Fruit fly (Drosophila melanogaster): ENCODE data around the gene TwdlH.
A peak's percentile ranks its signal among the peaks of the same experiment; 100 is the strongest.

Gene TwdlH

DNA sequence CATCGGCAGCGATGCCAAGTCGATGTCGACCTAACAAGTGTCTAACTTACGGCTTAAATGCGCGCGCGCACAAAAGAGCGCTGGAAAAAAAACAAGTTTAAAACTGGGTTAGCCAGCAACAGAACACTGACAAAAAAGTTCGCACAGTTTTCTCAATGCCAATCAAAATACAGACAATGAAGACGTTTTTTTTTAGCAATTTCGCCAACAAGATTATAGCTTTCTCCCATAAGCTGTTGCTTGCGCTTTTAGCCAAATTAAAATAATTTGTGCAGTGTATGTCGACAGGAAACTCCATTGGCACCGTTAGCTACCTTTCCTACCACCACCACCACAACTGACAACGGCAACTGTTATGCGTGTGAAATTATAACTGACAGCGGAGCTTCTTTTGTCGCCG, 21.1 kb downstream of the TwdlH start (continued):
- TF ChIP-seq ss (GFP tag; optimal IDR thresholded peaks at IDR 0.05) (no peak), CG31627 (GFP tag; optimal IDR thresholded peaks at IDR 0.05) (no peak), Eip75B (GFP tag; optimal IDR thresholded peaks at IDR 0.05) (peak; percentile 14), fd85E (GFP tag; optimal IDR thresholded peaks at IDR 0.05) (no peak), Sox15 (GFP tag; optimal IDR thresholded peaks at IDR 0.05) (no peak), CG7368 (GFP tag; optimal IDR thresholded peaks at IDR 0.05) (no peak), CG16779 (tag; optimal IDR thresholded peaks at IDR 0.05) (no peak), CG3032 (tag; optimal IDR thresholded peaks at IDR 0.05) (no peak)

DNA sequence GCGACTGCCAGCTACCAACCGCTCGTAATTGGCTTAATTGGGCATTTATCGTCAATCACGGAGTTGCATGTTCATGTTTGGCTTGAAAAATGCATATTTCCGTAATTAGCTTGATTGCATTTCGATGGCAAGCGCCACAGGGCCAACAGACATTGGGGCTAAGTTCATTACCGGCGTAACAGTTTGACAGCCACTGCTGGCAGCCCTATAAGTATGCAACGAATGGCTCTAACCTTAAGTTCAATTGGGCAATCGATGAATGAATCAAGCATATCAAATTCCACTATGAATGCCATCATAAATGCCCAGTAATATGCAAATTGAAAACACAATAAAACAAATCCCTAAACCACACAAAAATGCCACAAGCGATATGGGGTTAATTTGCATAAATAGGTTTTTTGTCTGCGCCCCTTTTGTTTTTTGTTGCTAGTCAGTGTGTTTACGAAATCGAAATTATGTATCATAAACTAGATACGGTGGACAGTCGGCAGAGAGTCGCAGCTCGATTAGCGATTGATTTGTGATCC, 21.9 kb downstream of the TwdlH start:
- no peak for TF ChIP-seq pdm3 (GFP tag; optimal IDR thresholded peaks at IDR 0.05)
- no peak for TF ChIP-seq vri (GFP tag; optimal IDR thresholded peaks at IDR 0.05)
- no peak for TF ChIP-seq fkh (GFP tag; optimal IDR thresholded peaks at IDR 0.05)
- TF ChIP-seq Ets21C (GFP tag; optimal IDR thresholded peaks at IDR 0.05), result no peak
- no peak for TF ChIP-seq Blimp-1 (GFP tag; optimal IDR thresholded peaks at IDR 0.05)
- no peak for TF ChIP-seq acj6 (GFP tag; optimal IDR thresholded peaks at IDR 0.05)
- TF ChIP-seq ss (GFP tag; optimal IDR thresholded peaks at IDR 0.05), result no peak
- no peak for TF ChIP-seq CG10669 (GFP tag; optimal IDR thresholded peaks at IDR 0.05)
- no peak for TF ChIP-seq esn (GFP tag; optimal IDR thresholded peaks at IDR 0.05)
- TF ChIP-seq CG4318 (GFP tag; optimal IDR thresholded peaks at IDR 0.05), result no peak
- no peak for TF ChIP-seq CG32006 (GFP tag; optimal IDR thresholded peaks at IDR 0.05)

DNA sequence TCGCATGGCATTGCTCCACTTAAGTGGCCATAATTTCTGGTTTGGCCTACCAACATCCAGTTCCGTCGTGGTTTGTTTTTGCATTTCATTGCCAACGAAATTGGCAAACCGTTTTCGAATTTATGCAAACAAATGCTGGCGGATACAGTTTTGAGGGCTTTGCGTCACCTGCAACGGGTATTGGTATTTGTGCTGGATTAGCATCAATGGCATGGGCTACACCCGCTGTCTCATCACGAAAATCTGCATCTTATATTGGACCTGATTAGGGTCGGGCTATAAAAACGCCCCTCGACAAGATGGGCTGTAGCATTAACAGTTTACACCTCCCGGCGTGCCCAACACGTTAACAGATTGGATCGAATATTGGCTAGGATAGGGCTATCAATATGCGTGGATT, 22.6 kb downstream of the TwdlH start, which contains the start of gene Tb:
TSS of gene Tb (plus strand) at position 301 of the 400 bp plus-strand sequence.
- TF ChIP-seq CG8319 (GFP tag; optimal IDR thresholded peaks at IDR 0.05) (no peak), CG7368 (GFP tag; optimal IDR thresholded peaks at IDR 0.05) (no peak), fd85E (GFP tag; optimal IDR thresholded peaks at IDR 0.05) (no peak), salr (GFP tag; optimal IDR thresholded peaks at IDR 0.05) (no peak)

DNA sequence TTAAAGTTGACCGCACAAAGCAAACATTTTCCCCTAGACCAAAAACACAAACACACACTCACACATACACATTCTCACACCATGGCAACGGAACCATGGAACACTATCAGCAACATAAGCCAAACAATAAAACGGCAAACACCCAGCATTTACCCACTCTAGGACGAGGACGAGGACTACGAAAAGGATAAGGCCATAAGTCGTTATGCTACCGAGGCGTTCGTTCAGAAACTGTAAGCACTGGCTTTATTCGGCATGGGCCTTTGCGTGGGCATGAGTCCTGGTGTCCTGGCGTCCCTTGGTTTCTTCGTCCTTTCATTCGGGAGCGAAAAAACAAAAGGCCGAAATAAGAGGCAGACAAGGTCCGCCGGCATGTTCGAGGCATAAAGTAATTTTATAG, 36.7 kb downstream of the TwdlH start:
- TF ChIP-seq Hr38 (GFP tag; optimal IDR thresholded peaks at IDR 0.05) (no peak), Lpt (GFP tag; optimal IDR thresholded peaks at IDR 0.05) (no peak), eg (GFP tag; IDR thresholded peaks at IDR 0.05) (no peak), acj6 (GFP tag; optimal IDR thresholded peaks at IDR 0.05) (no peak), Sox102F (GFP tag; optimal IDR thresholded peaks at IDR 0.05) (no peak), OdsH (GFP tag; optimal IDR thresholded peaks at IDR 0.05) (no peak), fd59A (GFP tag; optimal IDR thresholded peaks at IDR 0.05) (no peak), cyc (GFP tag; optimal IDR thresholded peaks at IDR 0.05) (no peak), CG11902 (GFP tag; optimal IDR thresholded peaks at IDR 0.05) (no peak), achi (GFP tag; optimal IDR thresholded peaks at IDR 0.05) (no peak), Hr4 (GFP tag; optimal IDR thresholded peaks at IDR 0.05) (no peak)

DNA sequence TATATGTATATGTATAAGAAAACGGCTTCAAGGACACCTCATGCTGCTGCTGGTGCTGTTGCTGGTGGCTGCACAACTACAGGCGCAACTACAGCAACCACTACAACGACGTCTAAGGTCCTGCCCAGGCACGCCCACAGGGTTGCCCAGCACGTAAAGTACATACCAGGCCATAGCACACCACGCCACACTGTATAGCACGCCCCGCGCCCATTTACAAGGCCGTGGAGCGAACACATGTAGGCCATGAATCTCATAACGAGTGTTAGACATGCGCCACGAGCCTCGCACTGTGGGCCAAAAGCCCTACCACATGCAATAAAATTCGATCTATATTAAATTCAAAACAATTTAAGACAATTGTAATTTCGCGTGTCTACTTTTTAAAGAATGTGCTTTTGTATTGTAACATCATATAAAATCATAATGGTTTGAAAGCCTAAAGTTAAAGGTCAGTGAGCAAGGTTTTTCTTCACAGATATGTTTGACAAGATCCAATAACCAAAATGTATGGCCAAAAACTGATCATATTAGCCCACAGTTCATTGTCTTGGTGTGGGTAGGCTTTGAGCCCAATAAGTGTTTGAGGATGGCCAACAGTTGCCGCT, 38.1 kb downstream of the TwdlH start:
- TF ChIP-seq CG6276 (GFP tag; optimal IDR thresholded peaks at IDR 0.05) (no peak), CG32006 (GFP tag; optimal IDR thresholded peaks at IDR 0.05) (peak; percentile 6)

DNA sequence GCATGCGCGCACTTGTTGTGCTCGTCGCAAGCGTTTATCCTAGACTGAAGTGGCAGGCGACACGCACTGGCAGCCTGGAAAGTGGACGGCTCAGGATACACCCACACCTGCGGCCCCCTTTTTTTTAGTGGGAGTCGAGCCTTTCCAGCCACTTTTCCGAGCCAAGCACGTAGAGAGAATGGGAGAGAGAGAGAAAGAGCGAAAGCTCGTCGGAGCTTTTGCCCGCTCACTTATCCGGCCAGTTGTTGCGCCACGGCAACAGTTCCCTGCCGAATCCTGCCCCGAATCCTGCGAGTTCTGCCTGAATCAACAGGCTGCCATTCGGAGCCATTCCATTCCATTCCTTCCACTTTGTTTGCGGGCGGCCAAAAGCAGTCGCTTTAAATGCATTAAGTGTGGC, 48.4 kb downstream of the TwdlH start, which contains the start of gene beat-VII:
TSS of gene beat-VII (minus strand) at position 20 of the 400 bp plus-strand sequence.
- TF ChIP-seq CG7368 (GFP tag; optimal IDR thresholded peaks at IDR 0.05) (peak; percentile 1), Gug (GFP tag; IDR thresholded peaks at IDR 0.05) (no peak), spab (GFP tag; optimal IDR thresholded peaks at IDR 0.05) (no peak), fd59A (GFP tag; optimal IDR thresholded peaks at IDR 0.05) (no peak), Ets96B (tag; optimal IDR thresholded peaks at IDR 0.05) (no peak), lz (GFP tag; optimal IDR thresholded peaks at IDR 0.05) (no peak), CG16779 (tag; optimal IDR thresholded peaks at IDR 0.05) (no peak)
